Worm (Caenorhabditis elegans): ENCODE measurements around the gene C46A5.4.

C46A5.4 gene

ce11 chrIV:7757245-7757644 is at the start of gene C46A5.4:
C46A5.4 (minus strand) TSS chrIV:7757345.
- no peak for TF ChIP-seq elt-1 (tag; optimal IDR thresholded peaks at IDR 0.05)

ce11 chrIV:7804740-7805139 is 47.6 kb upstream of the C46A5.4 start, which contains the start of gene C33H5.2:
C33H5.2 (plus strand) TSS chrIV:7805040.
- TF ChIP-seq sea-2 (GFP tag; optimal IDR thresholded peaks at IDR 0.05) (no peak), fos-1 (tag; optimal IDR thresholded peaks at IDR 0.05) (no peak), nhr-25 (tag; optimal IDR thresholded peaks at IDR 0.05) (no peak), ztf-4 (tag; optimal IDR thresholded peaks at IDR 0.05) (no peak), unc-62 (GFP tag; optimal IDR thresholded peaks at IDR 0.05) (no peak), pqm-1 (tag; optimal IDR thresholded peaks at IDR 0.05) (no peak), ZK546.5 (tag; optimal IDR thresholded peaks at IDR 0.05) (no peak), elt-3 (tag; optimal IDR thresholded peaks at IDR 0.05) (no peak), nhr-12 (tag; optimal IDR thresholded peaks at IDR 0.05) (no peak), skn-1 (tag; optimal IDR thresholded peaks at IDR 0.05) (no peak), eor-1 (tag; optimal IDR thresholded peaks at IDR 0.05) (no peak), nhr-28 (tag; optimal IDR thresholded peaks at IDR 0.05) (no peak), aly-2 (tag; optimal IDR thresholded peaks at IDR 0.05) (no peak), lin-39 (tag; optimal IDR thresholded peaks at IDR 0.05) (no peak), snpc-4 (tag; optimal IDR thresholded peaks at IDR 0.05) (no peak), elt-1 (tag; optimal IDR thresholded peaks at IDR 0.05) (no peak), tbx-2 (tag; optimal IDR thresholded peaks at IDR 0.05) (no peak), fkh-10 (GFP tag; optimal IDR thresholded peaks at IDR 0.05) (no peak)

- TF ChIP-seq fkh-2 (tag; optimal IDR thresholded peaks at IDR 0.05) (no peak), elt-3 (tag; optimal IDR thresholded peaks at IDR 0.05) (no peak), ceh-16 (tag; optimal IDR thresholded peaks at IDR 0.05) (no peak), pha-4 (tag; optimal IDR thresholded peaks at IDR 0.05) (no peak), unc-39 (tag; optimal IDR thresholded peaks at IDR 0.05) (no peak), eor-1 (tag; optimal IDR thresholded peaks at IDR 0.05) (no peak), unc-62 (GFP tag; optimal IDR thresholded peaks at IDR 0.05) (no peak), nhr-25 (tag; optimal IDR thresholded peaks at IDR 0.05) (no peak), jun-1 (tag; optimal IDR thresholded peaks at IDR 0.05) (no peak)
These were observed 46.1 kb upstream of the C46A5.4 start, which contains the start of gene C33H5.16 for ce11 chrIV:7803250-7803649. C33H5.16 (minus strand) TSS chrIV:7803350.

ce11 chrIV:7800338-7800737 is 43.2 kb upstream of the C46A5.4 start:
- TF ChIP-seq ama-1 (optimal IDR thresholded peaks at IDR 0.05) (no peak), fkh-10 (GFP tag; optimal IDR thresholded peaks at IDR 0.05) (no peak), nhr-67 (tag; optimal IDR thresholded peaks at IDR 0.05) (no peak), ceh-16 (tag; optimal IDR thresholded peaks at IDR 0.05) (no peak), nhr-76 (tag; optimal IDR thresholded peaks at IDR 0.05) (no peak), nhr-28 (tag; optimal IDR thresholded peaks at IDR 0.05) (no peak), daf-12 (tag; optimal IDR thresholded peaks at IDR 0.05) (no peak), snpc-4 (tag; optimal IDR thresholded peaks at IDR 0.05) (no peak), ztf-4 (tag; optimal IDR thresholded peaks at IDR 0.05) (no peak), R02D3.7 (tag; optimal IDR thresholded peaks at IDR 0.05) (no peak), fkh-2 (tag; optimal IDR thresholded peaks at IDR 0.05) (no peak), ztf-11 (tag; optimal IDR thresholded peaks at IDR 0.05) (no peak), unc-39 (tag; optimal IDR thresholded peaks at IDR 0.05) (no peak), nhr-23 (tag; optimal IDR thresholded peaks at IDR 0.05) (no peak)

- TF ChIP-seq skn-1 (tag; optimal IDR thresholded peaks at IDR 0.05) (no peak), R02D3.7 (tag; optimal IDR thresholded peaks at IDR 0.05) (no peak), nhr-43 (tag; optimal IDR thresholded peaks at IDR 0.05; ENCODE audit: poor library complexity, severe bottlenecking) (no peak), ama-1 (optimal IDR thresholded peaks at IDR 0.05) (no peak), lin-15B (tag; optimal IDR thresholded peaks at IDR 0.05) (no peak), elt-3 (tag; optimal IDR thresholded peaks at IDR 0.05) (no peak), ceh-28 (tag; optimal IDR thresholded peaks at IDR 0.05) (no peak), ceh-9 (tag; optimal IDR thresholded peaks at IDR 0.05) (no peak), unc-62 (GFP tag; optimal IDR thresholded peaks at IDR 0.05) (no peak), nhr-25 (tag; optimal IDR thresholded peaks at IDR 0.05) (no peak), mml-1 (tag; optimal IDR thresholded peaks at IDR 0.05) (no peak), ceh-82 (tag; optimal IDR thresholded peaks at IDR 0.05) (no peak), pha-4 (tag; optimal IDR thresholded peaks at IDR 0.05) (no peak), aly-2 (tag; optimal IDR thresholded peaks at IDR 0.05) (no peak), snpc-4 (tag; optimal IDR thresholded peaks at IDR 0.05) (no peak), unc-39 (tag; optimal IDR thresholded peaks at IDR 0.05) (no peak)
These were observed 39.4 kb upstream of the C46A5.4 start, which contains the start of gene sgo-1 for ce11 chrIV:7796432-7797113. sgo-1 (minus strand) TSS chrIV:7796482.

Measured in whole organism, L3 larva.